Worm (Caenorhabditis elegans) whole organism, L2 larva: ENCODE results near the gene dct-19.

Experiments
- F13H6.1 ChIP-seq: sonication (generic microtip); optimal IDR thresholded peaks from 2 replicates; lab custom pipeline; 2016; ENCODE audit warnings: missing genetic modification characterization, missing compliant biosample characterization
- ama-1 ChIP-seq: fragments of 150-350 bp; optimal IDR thresholded peaks from 2 replicates; lab custom pipeline; 2018; ENCODE audit warnings: inconsistent platforms
- nhr-12 ChIP-seq: fragments of 150-350 bp; optimal IDR thresholded peaks from 2 replicates; lab custom pipeline; 2014; ENCODE audit warnings: missing biosample characterization, missing genetic modification characterization
- nhr-77 ChIP-seq: fragments of 150-350 bp; optimal IDR thresholded peaks from 2 replicates; lab custom pipeline; 2014; ENCODE audit warnings: missing biosample characterization, missing genetic modification characterization
- snpc-4 ChIP-seq: fragments of 150-350 bp; optimal IDR thresholded peaks from 2 replicates; lab custom pipeline; 2014; ENCODE audit warnings: missing biosample characterization, missing genetic modification characterization

ce11 chrIV:12977650-12978049 lies 34.9 kb downstream of the dct-19 start:
- TF ChIP-seq F13H6.1 (tag; lab: Kevin White, UChicago) (no peak), snpc-4 (tag; lab: Kevin White, UChicago) (no peak), ama-1 (lab: Kevin White, UChicago) (no peak), nhr-12 (tag; lab: Kevin White, UChicago) (no peak), nhr-77 (no peak)
